Fruit fly (Drosophila melanogaster) whole organism, embryonic: ENCODE data around the gene CG8671.

ENCODE experiments used
- B-H2 ChIP-seq: fragments of 200-800 bp; sonication (Bioruptor generic); optimal IDR thresholded peaks from 2 replicates; lab custom pipeline; 2018; ENCODE audit warnings: missing biosample characterization, mild to moderate bottlenecking, missing genetic modification characterization
- CG10543 ChIP-seq: fragments of 200-800 bp; sonication (Bioruptor generic); optimal IDR thresholded peaks from 3 replicates; lab custom pipeline; 2017; ENCODE audit warnings: missing biosample characterization, mild to moderate bottlenecking, missing genetic modification characterization, moderate library complexity
- CG12104 ChIP-seq: fragments of 200-800 bp; sonication (Bioruptor generic); optimal IDR thresholded peaks from 3 replicates; lab custom pipeline; 2016; ENCODE audit warnings: missing biosample characterization, missing genetic modification characterization
- CG12391 ChIP-seq: fragments of 200-800 bp; sonication (Bioruptor generic); optimal IDR thresholded peaks from 3 replicates; lab custom pipeline; 2018; ENCODE audit warnings: missing biosample characterization, mild to moderate bottlenecking, missing genetic modification characterization, moderate library complexity
- CG13287 ChIP-seq: fragments of 200-800 bp; sonication (Bioruptor generic); IDR thresholded peaks from 2 replicates; pipeline ENCODE4 v1.3.6; 2022; ENCODE audit warnings: missing biosample characterization, missing genetic modification characterization; ENCODE audit not compliant: partially characterized antibody
- CG14965 ChIP-seq: fragments of 200-800 bp; sonication (Bioruptor generic); optimal IDR thresholded peaks from 2 replicates; lab custom pipeline; 2016; ENCODE audit warnings: missing biosample characterization, missing genetic modification characterization, borderline replicate concordance
- CG15479 ChIP-seq: fragments of 200-800 bp; sonication (Bioruptor generic); optimal IDR thresholded peaks from 3 replicates; lab custom pipeline; 2019; ENCODE audit warnings: missing biosample characterization, mild to moderate bottlenecking, missing genetic modification characterization, moderate library complexity
- CG15514 ChIP-seq: fragments of 200-800 bp; sonication (Bioruptor generic); optimal IDR thresholded peaks from 3 replicates; lab custom pipeline; 2017; ENCODE audit warnings: missing biosample characterization, missing genetic modification characterization, mild to moderate bottlenecking, moderate library complexity, missing genetic modification reagents
- CG16813 ChIP-seq: fragments of 200-800 bp; sonication (Bioruptor generic); IDR thresholded peaks from 3 replicates; pipeline ENCODE4 v1.3.6; 2022; ENCODE audit warnings: missing biosample characterization, missing genetic modification characterization; ENCODE audit not compliant: partially characterized antibody
- CG17328 ChIP-seq: fragments of 200-800 bp; sonication (Bioruptor generic); IDR thresholded peaks from 2 replicates; pipeline ENCODE4 v1.3.6; 2022; ENCODE audit warnings: missing biosample characterization, missing genetic modification characterization
- CG17802 ChIP-seq: fragments of 200-800 bp; sonication (Bioruptor generic); optimal IDR thresholded peaks from 2 replicates; lab custom pipeline; 2018; ENCODE audit warnings: missing biosample characterization, mild to moderate bottlenecking, missing genetic modification characterization, moderate library complexity
- CG17829 ChIP-seq: fragments of 200-800 bp; optimal IDR thresholded peaks from 2 replicates; lab custom pipeline; 2019; ENCODE audit warnings: missing biosample characterization, mild to moderate bottlenecking, missing genetic modification characterization, moderate library complexity
- CG18764 ChIP-seq: fragments of 200-800 bp; sonication (Bioruptor generic); optimal IDR thresholded peaks from 3 replicates; lab custom pipeline; 2016; ENCODE audit warnings: missing biosample characterization, missing genetic modification characterization
- CG2889 ChIP-seq: fragments of 200-800 bp; sonication (Bioruptor generic); IDR thresholded peaks from 3 replicates; pipeline ENCODE4 v1.3.6; 2022; ENCODE audit warnings: missing biosample characterization, missing genetic modification characterization
- CG31224 ChIP-seq: fragments of 200-800 bp; sonication (Bioruptor generic); IDR thresholded peaks from 2 replicates; pipeline ENCODE4 v1.3.6; 2022; ENCODE audit warnings: missing biosample characterization, missing genetic modification characterization
- CG31365 ChIP-seq: fragments of 200-800 bp; sonication (Bioruptor generic); optimal IDR thresholded peaks from 2 replicates; lab custom pipeline; 2018; ENCODE audit warnings: missing biosample characterization, mild to moderate bottlenecking, missing genetic modification characterization
- CG33213 ChIP-seq: fragments of 200-800 bp; sonication (Bioruptor generic); optimal IDR thresholded peaks from 3 replicates; lab custom pipeline; 2016; ENCODE audit warnings: missing biosample characterization, missing genetic modification characterization
- CG3847 ChIP-seq: fragments of 200-800 bp; sonication (Bioruptor generic); IDR thresholded peaks from 2 replicates; pipeline ENCODE4 v1.3.6; 2022; ENCODE audit warnings: missing biosample characterization, missing genetic modification characterization
- CG4404 ChIP-seq: fragments of 200-800 bp; sonication (Bioruptor generic); IDR thresholded peaks from 2 replicates; pipeline ENCODE4 v1.3.6; 2022; ENCODE audit warnings: missing biosample characterization, missing genetic modification characterization
- CG6272 ChIP-seq: fragments of 200-800 bp; sonication (Bioruptor generic); IDR thresholded peaks from 2 replicates; pipeline ENCODE4 v1.3.6; 2022; ENCODE audit warnings: missing biosample characterization, missing genetic modification characterization
- CG7271 ChIP-seq: fragments of 200-800 bp; sonication (Bioruptor generic); optimal IDR thresholded peaks from 2 replicates; lab custom pipeline; 2018; ENCODE audit warnings: missing biosample characterization, mild to moderate bottlenecking, missing genetic modification characterization, moderate library complexity
- CG7372 ChIP-seq: fragments of 200-800 bp; sonication (Bioruptor generic); IDR thresholded peaks from 2 replicates; pipeline ENCODE4 v1.3.6; 2022; ENCODE audit warnings: missing biosample characterization, missing genetic modification characterization
- CG7987 ChIP-seq: fragments of 200-800 bp; sonication (Bioruptor generic); optimal IDR thresholded peaks from 2 replicates; lab custom pipeline; 2018; ENCODE audit warnings: missing biosample characterization, mild to moderate bottlenecking, missing genetic modification characterization, moderate library complexity
- CG8290 ChIP-seq, 3 experiments: fragments of 200-800 bp; sonication (Bioruptor generic); optimal IDR thresholded peaks; 2 replicates each; lab custom pipeline; 2016 to 2019; ENCODE audit warnings: missing biosample characterization in 3 of 3, missing genetic modification characterization in 3 of 3, mild to moderate bottlenecking in 2 of 3, moderate library complexity in 1 of 3
- CG8924 ChIP-seq: fragments of 200-800 bp; optimal IDR thresholded peaks from 3 replicates; lab custom pipeline; 2019; ENCODE audit warnings: missing biosample characterization, mild to moderate bottlenecking, missing genetic modification characterization, moderate library complexity
- Dp ChIP-seq: fragments of 200-800 bp; sonication (Bioruptor generic); optimal IDR thresholded peaks from 2 replicates; lab custom pipeline; 2018; ENCODE audit warnings: missing biosample characterization, mild to moderate bottlenecking, missing genetic modification characterization, moderate library complexity
- HLH3B ChIP-seq: fragments of 200-800 bp; sonication (Bioruptor generic); IDR thresholded peaks from 2 replicates; pipeline ENCODE4 v1.3.6; 2022; ENCODE audit warnings: missing biosample characterization, missing genetic modification characterization
- HLH4C ChIP-seq: fragments of 200-800 bp; sonication (Bioruptor generic); IDR thresholded peaks from 3 replicates; pipeline ENCODE4 v1.3.6; 2022; ENCODE audit warnings: missing biosample characterization, missing genetic modification characterization; ENCODE audit not compliant: partially characterized antibody
- Hsf ChIP-seq: fragments of 200-800 bp; sonication (Bioruptor generic); optimal IDR thresholded peaks from 3 replicates; lab custom pipeline; 2016; ENCODE audit warnings: missing biosample characterization, missing genetic modification characterization
- Meics ChIP-seq: fragments of 200-800 bp; sonication (Bioruptor generic); optimal IDR thresholded peaks from 2 replicates; lab custom pipeline; 2017; ENCODE audit warnings: missing biosample characterization, mild to moderate bottlenecking, missing genetic modification characterization
- NC2β ChIP-seq: fragments of 200-800 bp; sonication (Bioruptor generic); optimal IDR thresholded peaks from 2 replicates; lab custom pipeline; 2016; ENCODE audit warnings: missing biosample characterization, missing genetic modification characterization
- Opbp ChIP-seq: fragments of 200-800 bp; sonication (Bioruptor generic); IDR thresholded peaks from 3 replicates; pipeline ENCODE4 v1.3.6; 2022; ENCODE audit warnings: missing biosample characterization, missing genetic modification characterization; ENCODE audit not compliant: partially characterized antibody
- Ravus ChIP-seq: fragments of 200-800 bp; sonication (Bioruptor generic); IDR thresholded peaks from 2 replicates; pipeline ENCODE4 v1.3.6; 2022; ENCODE audit warnings: missing biosample characterization, missing genetic modification characterization
- Spps ChIP-seq: fragments of 200-800 bp; sonication (Bioruptor generic); optimal IDR thresholded peaks from 2 replicates; lab custom pipeline; 2018; ENCODE audit warnings: missing biosample characterization, mild to moderate bottlenecking, missing genetic modification characterization
- Sry-δ ChIP-seq: fragments of 200-800 bp; sonication (Bioruptor generic); optimal IDR thresholded peaks from 2 replicates; lab custom pipeline; 2016; ENCODE audit warnings: missing biosample characterization, missing genetic modification characterization
- Stat92E ChIP-seq, 3 experiments: fragments of >200 bp in 2 of 3; fragments of 200-800 bp in 1 of 3; sonication (Bioruptor generic) in 1 of 3; optimal IDR thresholded peaks; 2 replicates each; lab custom pipeline; 2017 to 2019; ENCODE audit warnings: missing biosample characterization in 3 of 3, missing genetic modification characterization in 3 of 3, mild to moderate bottlenecking in 1 of 3, moderate library complexity in 1 of 3
- ab ChIP-seq: fragments of 200-800 bp; sonication (Bioruptor generic); optimal IDR thresholded peaks from 2 replicates; lab custom pipeline; 2016; ENCODE audit warnings: missing biosample characterization, missing genetic modification characterization
- abd-A ChIP-seq: fragments of 200-800 bp; sonication (Bioruptor generic); optimal IDR thresholded peaks from 3 replicates; lab custom pipeline; 2019; ENCODE audit warnings: missing biosample characterization, mild to moderate bottlenecking, missing genetic modification characterization, moderate library complexity
- ftz-f1 ChIP-seq: fragments of 200-800 bp; sonication (Bioruptor generic); optimal IDR thresholded peaks from 2 replicates; lab custom pipeline; 2016; ENCODE audit warnings: missing biosample characterization, missing genetic modification characterization
- gfzf ChIP-seq: fragments of 200-800 bp; sonication (Bioruptor generic); optimal IDR thresholded peaks from 2 replicates; lab custom pipeline; 2016; ENCODE audit warnings: missing biosample characterization, mild to moderate bottlenecking, missing genetic modification characterization, moderate library complexity
- her ChIP-seq: fragments of 200-800 bp; sonication (Bioruptor generic); optimal IDR thresholded peaks from 2 replicates; lab custom pipeline; 2016; ENCODE audit warnings: missing biosample characterization, missing genetic modification characterization
- lab ChIP-seq: fragments of 200-800 bp; sonication (Bioruptor generic); optimal IDR thresholded peaks from 3 replicates; lab custom pipeline; 2017; ENCODE audit warnings: missing biosample characterization, missing genetic modification characterization, mild to moderate bottlenecking, moderate library complexity, missing genetic modification reagents
- nerfin-2 ChIP-seq: fragments of 200-800 bp; sonication (Bioruptor generic); IDR thresholded peaks from 2 replicates; pipeline ENCODE4 v1.3.6; 2022; ENCODE audit warnings: missing biosample characterization, missing genetic modification characterization; ENCODE audit not compliant: partially characterized antibody
- nmo ChIP-seq: fragments of 200-800 bp; sonication (Bioruptor generic); optimal IDR thresholded peaks from 2 replicates; lab custom pipeline; 2018; ENCODE audit warnings: missing biosample characterization, mild to moderate bottlenecking, missing genetic modification characterization, moderate library complexity
- otp ChIP-seq: fragments of 200-800 bp; sonication (Bioruptor generic); IDR thresholded peaks from 3 replicates; pipeline ENCODE4, ENCODE4 v1.3.6; 2022; ENCODE audit warnings: missing biosample characterization, missing genetic modification characterization
- phol ChIP-seq: fragments of 200-800 bp; sonication (Bioruptor generic); optimal IDR thresholded peaks from 3 replicates; lab custom pipeline; 2018; ENCODE audit warnings: missing biosample characterization, mild to moderate bottlenecking, missing genetic modification characterization, moderate library complexity
- row ChIP-seq: fragments of 200-800 bp; sonication (Bioruptor generic); IDR thresholded peaks from 3 replicates; pipeline ENCODE4 v1.3.6; 2022; ENCODE audit warnings: missing biosample characterization, missing genetic modification characterization
- sens ChIP-seq: fragments of 200-800 bp; sonication (Bioruptor generic); peaks from one replicate; lab custom pipeline; 2016; ENCODE audit warnings: missing biosample characterization, missing genetic modification characterization
- shn ChIP-seq: fragments of 200-800 bp; sonication (Bioruptor generic); optimal IDR thresholded peaks from 3 replicates; lab custom pipeline; 2016; ENCODE audit warnings: missing biosample characterization, missing genetic modification characterization

Gene CG8671

DNA sequence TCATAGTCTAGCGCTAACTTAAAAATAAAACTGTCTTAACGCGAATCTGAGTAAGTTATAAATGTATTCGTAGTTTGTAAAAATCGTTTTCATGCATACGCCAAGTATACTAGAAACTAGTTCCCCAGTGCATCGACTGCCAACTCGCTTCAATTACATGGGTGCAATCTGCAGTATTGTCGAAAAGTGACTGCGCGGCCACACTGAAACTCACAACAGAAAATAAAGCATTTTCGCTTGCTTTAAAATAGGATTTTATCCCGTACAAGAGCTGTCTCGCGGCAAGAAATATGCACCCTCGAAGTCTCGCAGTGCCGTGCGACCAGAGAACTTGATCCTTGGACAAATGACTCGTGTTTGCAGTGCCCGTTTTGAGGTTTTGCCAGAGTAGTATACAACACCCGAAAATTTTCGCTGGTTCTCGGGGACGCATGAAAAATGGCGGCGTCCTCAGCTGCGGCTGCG, 41.6 kb upstream of the CG8671 start, which contains the start of gene CG8677 (continued):
- peak in 1 of 3 experiments; percentile 34 for TF ChIP-seq Stat92E (GFP tag; optimal IDR thresholded peaks at IDR 0.05; lab: Kevin White, UChicago)
- no peak for TF ChIP-seq lab (GFP tag; lab: Kevin White, UChicago)
- no peak for TF ChIP-seq CG7271 (tag; lab: Kevin White, UChicago)
- TF ChIP-seq CG31224 (GFP tag; lab: Robert Waterston, UW), result no peak
- peak; percentile 19 for TF ChIP-seq nmo
- TF ChIP-seq abd-A (tag; lab: Kevin White, UChicago), result no peak
- TF ChIP-seq CG17802 (tag; lab: Kevin White, UChicago), result no peak
- peak; percentile 63 for TF ChIP-seq sens (GFP tag; lab: Kevin White, UChicago)
- peak; percentile 90 for TF ChIP-seq phol (tag; lab: Kevin White, UChicago)
- TF ChIP-seq Ravus, result no peak
- no peak for TF ChIP-seq CG7372 (GFP tag; lab: Robert Waterston, UW)
- no peak for TF ChIP-seq CG14965
- peak; percentile 24 for TF ChIP-seq Dp (GFP tag; lab: Kevin White, UChicago)
- 0 out of 3 replicates have a peak, but pooled peaks have one; percentile 36 for TF ChIP-seq CG16813
- no peak for TF ChIP-seq CG8290 (GFP tag; optimal IDR thresholded peaks at IDR 0.05; lab: Kevin White, UChicago)
- no peak for TF ChIP-seq CG8290 (tag; optimal IDR thresholded peaks at IDR 0.05; lab: Kevin White, UChicago)
- no peak for TF ChIP-seq Hsf
- TF ChIP-seq CG3847 (GFP tag; lab: Robert Waterston, UW), result peak; percentile 56; the same call in 1 of the 2 replicates
- TF ChIP-seq CG12104, result no peak
- TF ChIP-seq nerfin-2, result no peak
- TF ChIP-seq CG31365 (tag; lab: Kevin White, UChicago), result no peak
- TF ChIP-seq otp, result no peak
- TF ChIP-seq HLH3B (GFP tag; lab: Robert Waterston, UW), result 0 out of 2 replicates have a peak, but pooled peaks have one; percentile 8
- TF ChIP-seq CG15479 (GFP tag; lab: Kevin White, UChicago), result no peak
- TF ChIP-seq CG13287 (GFP tag; lab: Robert Waterston, UW), result peak; percentile 30; the same call in 1 of the 2 replicates
- no peak for TF ChIP-seq NC2β (GFP tag; lab: Kevin White, UChicago)
- no peak for TF ChIP-seq CG10543 (GFP tag; lab: Kevin White, UChicago)
- no peak for TF ChIP-seq CG2889
- no peak for TF ChIP-seq CG4404
- peak; percentile 92 for TF ChIP-seq gfzf (GFP tag; lab: Kevin White, UChicago)
- TF ChIP-seq CG18764 (GFP tag; lab: Kevin White, UChicago), result no peak
- TF ChIP-seq Sry-δ (GFP tag; lab: Kevin White, UChicago), result peak; percentile 14
- TF ChIP-seq CG17328 (GFP tag; lab: Robert Waterston, UW), result no peak
- TF ChIP-seq Opbp, result 0 out of 3 replicates have a peak, but pooled peaks have one; percentile 40
- peak; percentile 47 for TF ChIP-seq CG17829 (tag; lab: Kevin White, UChicago)
- peak; percentile 42; the same call in 1 of the 3 replicates for TF ChIP-seq HLH4C (GFP tag; lab: Robert Waterston, UW)
- TF ChIP-seq shn, result no peak
- TF ChIP-seq B-H2, result no peak
- TF ChIP-seq CG15514 (GFP tag; lab: Kevin White, UChicago), result peak; percentile 98
- TF ChIP-seq row, result peak; percentile 75
- no peak for TF ChIP-seq CG7987 (GFP tag; lab: Kevin White, UChicago)
- no peak for TF ChIP-seq Meics (GFP tag; lab: Kevin White, UChicago)
- TF ChIP-seq Spps, result no peak
- TF ChIP-seq CG33213 (GFP tag; lab: Kevin White, UChicago), result peak; percentile 81
- peak; percentile 98 for TF ChIP-seq her
- no peak for TF ChIP-seq ftz-f1
- TF ChIP-seq CG12391 (tag; lab: Kevin White, UChicago), result peak; percentile 51
- no peak for TF ChIP-seq ab (GFP tag; lab: Kevin White, UChicago)
- TF ChIP-seq CG8924 (tag; lab: Kevin White, UChicago), result no peak
- no peak for TF ChIP-seq CG6272 (GFP tag; lab: Robert Waterston, UW)
